Worm (Caenorhabditis elegans) whole organism, late embryonic: ENCODE measurements around the gene gtl-1.
"Not testable (repeated sequence)": the region's sequence is repeated elsewhere in the genome, so short reads cannot be mapped to it uniquely, and the experiment has no call there.

ENCODE experiments used
- C38D4.7 ChIP-seq: fragments of 200-800 bp; sonication (Bioruptor generic); optimal IDR thresholded peaks from 2 replicates; lab custom pipeline; 2018; ENCODE audit warnings: mild to moderate bottlenecking, missing genetic modification characterization, moderate library complexity, missing compliant biosample characterization
- K02D7.2 ChIP-seq: sonication (generic microtip); optimal IDR thresholded peaks from 2 replicates; lab custom pipeline; 2017; ENCODE audit warnings: mild to moderate bottlenecking, missing genetic modification characterization, missing compliant biosample characterization
- K09A11.1 ChIP-seq: sonication (generic microtip); optimal IDR thresholded peaks from 2 replicates; lab custom pipeline; 2017; ENCODE audit warnings: antibody characterized with exemption, mild to moderate bottlenecking, missing genetic modification characterization, missing compliant biosample characterization; ENCODE audit not compliant: insufficient read depth
- T23F11.4 ChIP-seq: fragments of 200-800 bp; sonication (Bioruptor generic); optimal IDR thresholded peaks from 2 replicates; lab custom pipeline; 2018; ENCODE audit warnings: mild to moderate bottlenecking, missing genetic modification characterization, missing compliant biosample characterization
- ahr-1 ChIP-seq: sonication (generic microtip); optimal IDR thresholded peaks from 2 replicates; lab custom pipeline; 2016; ENCODE audit warnings: missing genetic modification characterization, missing compliant biosample characterization
- ceh-18 ChIP-seq: sonication (generic microtip); optimal IDR thresholded peaks from 2 replicates; lab custom pipeline; 2016; ENCODE audit warnings: missing genetic modification characterization, missing compliant biosample characterization
- ceh-2 ChIP-seq: sonication (generic microtip); optimal IDR thresholded peaks from 2 replicates; lab custom pipeline; 2016; ENCODE audit warnings: missing genotype, missing genetic modification characterization, missing compliant biosample characterization
- ceh-22 ChIP-seq: sonication (generic microtip); optimal IDR thresholded peaks from 2 replicates; lab custom pipeline; 2017; ENCODE audit warnings: missing biosample characterization, missing genetic modification characterization
- ceh-30 ChIP-seq: fragments of 150-350 bp; optimal IDR thresholded peaks from 2 replicates; lab custom pipeline; 2014; ENCODE audit warnings: missing biosample characterization, missing genetic modification characterization
- ceh-31 ChIP-seq: sonication (generic microtip); optimal IDR thresholded peaks from 2 replicates; lab custom pipeline; 2016; ENCODE audit warnings: missing genetic modification characterization, missing compliant biosample characterization
- ceh-45 ChIP-seq: fragments of 200-800 bp; sonication (Bioruptor generic); IDR thresholded peaks from 2 replicates; pipeline ENCODE4 v1.3.6; 2022; ENCODE audit warnings: missing genetic modification reagents, missing genetic modification characterization, missing compliant biosample characterization
- che-1 ChIP-seq: sonication (generic microtip); optimal IDR thresholded peaks from 2 replicates; lab custom pipeline; 2016; ENCODE audit warnings: mild to moderate bottlenecking, missing genetic modification characterization, missing compliant biosample characterization
- elt-2 ChIP-seq: sonication (generic microtip); optimal IDR thresholded peaks from 2 replicates; lab custom pipeline; 2016; ENCODE audit warnings: missing genetic modification reagents, missing genetic modification characterization, missing compliant biosample characterization
- fkh-6 ChIP-seq: sonication (generic microtip); optimal IDR thresholded peaks from 2 replicates; lab custom pipeline; 2016; ENCODE audit warnings: missing genetic modification characterization, missing compliant biosample characterization
- gmeb-2 ChIP-seq: sonication (generic microtip); optimal IDR thresholded peaks from 2 replicates; lab custom pipeline; 2016; ENCODE audit warnings: missing genetic modification characterization, inconsistent platforms, missing compliant biosample characterization
- hlh-8 ChIP-seq: sonication (generic microtip); optimal IDR thresholded peaks from 2 replicates; lab custom pipeline; 2016; ENCODE audit warnings: missing genotype, missing genetic modification characterization, missing compliant biosample characterization
- lin-11 ChIP-seq: fragments of 200-800 bp; sonication (Bioruptor generic); optimal IDR thresholded peaks from 2 replicates; lab custom pipeline; 2018; ENCODE audit warnings: mild to moderate bottlenecking, missing genetic modification characterization, missing compliant biosample characterization
- madf-2 ChIP-seq: sonication (generic microtip); optimal IDR thresholded peaks from 2 replicates; lab custom pipeline; 2017; ENCODE audit warnings: missing genetic modification characterization, missing compliant biosample characterization
- nfya-1 ChIP-seq: sonication (generic microtip); optimal IDR thresholded peaks from 2 replicates; lab custom pipeline; 2017; ENCODE audit warnings: missing genetic modification characterization, mild to moderate bottlenecking, missing compliant biosample characterization, antibody characterized with exemption, moderate library complexity
- nhr-11 ChIP-seq: fragments of 150-350 bp; optimal IDR thresholded peaks from 2 replicates; lab custom pipeline; 2014; ENCODE audit warnings: missing biosample characterization, missing genetic modification characterization
- npax-4 ChIP-seq: sonication (generic microtip); optimal IDR thresholded peaks from 2 replicates; lab custom pipeline; 2016; ENCODE audit warnings: missing genetic modification characterization, missing compliant biosample characterization
- odd-2 ChIP-seq: sonication (generic microtip); optimal IDR thresholded peaks from 2 replicates; lab custom pipeline; 2017; ENCODE audit warnings: antibody characterized with exemption, mild to moderate bottlenecking, missing genetic modification characterization, missing compliant biosample characterization
- pag-3 ChIP-seq: sonication (generic microtip); optimal IDR thresholded peaks from 2 replicates; lab custom pipeline; 2016; ENCODE audit warnings: missing compliant biosample characterization, missing genetic modification characterization, borderline replicate concordance
- pat-9 ChIP-seq: fragments of 200-800 bp; sonication (Bioruptor generic); optimal IDR thresholded peaks from 2 replicates; lab custom pipeline; 2018; ENCODE audit warnings: mild to moderate bottlenecking, missing genetic modification characterization, moderate library complexity, missing compliant biosample characterization
- pha-2 ChIP-seq: sonication (generic microtip); optimal IDR thresholded peaks from 2 replicates; lab custom pipeline; 2017; ENCODE audit warnings: mild to moderate bottlenecking, missing genetic modification characterization, missing compliant biosample characterization
- pros-1 ChIP-seq: fragments of 150-350 bp; optimal IDR thresholded peaks from 2 replicates; lab custom pipeline; 2014; ENCODE audit warnings: missing biosample characterization, missing genetic modification reagents, missing genetic modification characterization
- sdc-2 ChIP-seq: sonication (generic microtip); optimal IDR thresholded peaks from 2 replicates; lab custom pipeline; 2016; ENCODE audit warnings: missing genotype, missing genetic modification characterization, missing compliant biosample characterization
- unc-42 ChIP-seq: sonication (generic microtip); optimal IDR thresholded peaks from 2 replicates; lab custom pipeline; 2016; ENCODE audit warnings: missing genotype, missing genetic modification characterization, missing compliant biosample characterization
- zip-5 ChIP-seq: sonication (generic microtip); optimal IDR thresholded peaks from 2 replicates; lab custom pipeline; 2016; ENCODE audit warnings: missing genetic modification characterization, missing compliant biosample characterization

gtl-1 gene

ce11 chrIV:11211547-11211946 lies 47.8 kb downstream of the gtl-1 start:
- peak; percentile 89 for TF ChIP-seq elt-2 (tag; lab: Kevin White, UChicago)
- no peak for TF ChIP-seq K09A11.1 (tag; lab: Kevin White, UChicago)

DNA sequence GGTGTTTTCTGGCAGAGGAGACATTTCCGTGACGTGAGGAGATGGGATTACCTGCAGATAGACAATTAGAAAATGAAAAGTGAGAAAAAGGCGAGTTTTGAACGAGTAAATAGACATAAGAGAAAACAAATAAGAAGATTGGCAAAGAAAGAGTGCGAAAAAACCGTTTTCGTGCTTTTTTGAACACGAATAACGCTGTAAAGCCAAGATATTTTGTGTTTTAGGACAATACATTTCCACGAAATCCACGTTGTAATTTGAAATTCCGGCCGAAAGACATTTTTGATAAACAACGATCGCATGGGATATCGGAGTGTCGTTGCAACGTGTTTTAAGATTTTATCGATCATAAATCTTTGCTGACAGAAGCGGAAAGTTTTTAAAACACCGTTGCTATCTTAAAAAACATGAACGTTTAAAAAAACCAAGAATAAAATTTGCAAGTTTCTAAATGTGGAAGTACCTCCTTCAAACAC lies 48.5 kb downstream of the gtl-1 start, which contains the start of gene adk-1:
adk-1 (minus strand) TSS at position 51 of the 476 bp plus-strand sequence.
- TF ChIP-seq nhr-11 (tag; lab: Kevin White, UChicago) (no peak), gmeb-2 (tag; lab: Kevin White, UChicago) (no peak), K09A11.1 (tag; lab: Kevin White, UChicago) (no peak), npax-4 (tag; lab: Kevin White, UChicago) (no peak), ceh-30 (tag; lab: Kevin White, UChicago) (no peak), hlh-8 (tag; lab: Kevin White, UChicago) (no peak), nfya-1 (no peak), sdc-2 (tag; lab: Kevin White, UChicago) (no peak), ceh-18 (tag; lab: Kevin White, UChicago) (no peak), ceh-22 (tag; lab: Kevin White, UChicago) (no peak), ceh-2 (tag; lab: Kevin White, UChicago) (no peak), elt-2 (tag; lab: Kevin White, UChicago) (no peak)

ce11 chrIV:11207186-11207585 lies 52.1 kb downstream of the gtl-1 start, which contains the start of gene R07H5.9:
Gene R07H5.9, plus strand, starts transcription at chrIV:11207486.
- TF ChIP-seq pag-3, result no peak
- no peak for TF ChIP-seq odd-2
- no peak for TF ChIP-seq zip-5 (tag; lab: Kevin White, UChicago)
- TF ChIP-seq madf-2 (tag; lab: Kevin White, UChicago), result no peak
- no peak for TF ChIP-seq unc-42 (tag; lab: Kevin White, UChicago)
- no peak for TF ChIP-seq pha-2 (tag; lab: Kevin White, UChicago)
- TF ChIP-seq pros-1 (tag; lab: Kevin White, UChicago), result no peak
- no peak for TF ChIP-seq K02D7.2 (tag; lab: Kevin White, UChicago)
- TF ChIP-seq ceh-45 (GFP tag; lab: Robert Waterston, UW), result no peak
- no peak for TF ChIP-seq ceh-22 (tag; lab: Kevin White, UChicago)
- TF ChIP-seq pat-9 (tag; lab: Kevin White, UChicago), result no peak
- no peak for TF ChIP-seq fkh-6 (tag; lab: Kevin White, UChicago)
- no peak for TF ChIP-seq che-1 (tag; lab: Kevin White, UChicago)
- no peak for TF ChIP-seq ahr-1 (tag; lab: Kevin White, UChicago)
- TF ChIP-seq C38D4.7, result no peak

DNA sequence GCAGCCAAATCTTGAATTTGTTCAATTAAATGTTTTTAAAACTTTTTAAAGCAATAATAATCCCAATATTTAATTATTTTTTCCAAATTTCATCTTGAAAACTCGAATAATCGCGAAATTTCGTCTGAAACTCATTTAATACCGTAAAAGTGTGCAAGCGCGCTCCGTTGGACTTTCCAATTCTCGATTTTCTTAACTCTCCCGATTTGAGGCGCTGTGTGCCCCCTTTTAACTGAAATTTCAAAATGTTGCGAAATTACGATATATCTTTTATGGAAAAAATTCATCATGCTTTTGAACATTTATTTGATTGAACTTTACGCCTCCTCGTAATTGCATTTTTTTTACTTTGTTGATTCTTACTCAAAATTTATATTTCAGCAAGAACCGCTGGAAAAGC lies 56.9 kb downstream of the gtl-1 start, which contains the start of gene R07H5.11:
R07H5.11 (plus strand) TSS at position 380 of the 400 bp plus-strand sequence.
- not testable (repeated sequence) for TF ChIP-seq T23F11.4 (GFP tag; lab: Kevin White, UChicago); lin-11 (tag; lab: Kevin White, UChicago); ceh-45 (GFP tag; lab: Robert Waterston, UW)

- peak; percentile 12 for TF ChIP-seq ceh-31
Observed at ce11 chrIV:11198983-11199382, 60.4 kb downstream of the gtl-1 start, which contains the start of gene R07H5.16. Gene R07H5.16, plus strand, starts transcription at chrIV:11199330.
